Fruit fly (Drosophila melanogaster) whole organism, embryonic: ENCODE measurements around the gene RpS12.

Experiments
- Atf3 ChIP-seq: fragments of 200-800 bp; sonication (Bioruptor generic); optimal IDR thresholded peaks from 3 replicates; lab custom pipeline; 2016; ENCODE audit warnings: missing biosample characterization, missing genetic modification characterization
- Awh ChIP-seq: fragments of 200-800 bp; sonication (Bioruptor generic); IDR thresholded peaks from 2 replicates; pipeline ENCODE4, ENCODE4 v1.3.6; 2022; ENCODE audit warnings: missing biosample characterization, missing genetic modification characterization
- B-H1 ChIP-seq: fragments of 200-800 bp; sonication (Bioruptor generic); IDR thresholded peaks from 3 replicates; pipeline ENCODE4 v1.3.6; 2022; ENCODE audit warnings: missing biosample characterization, missing genetic modification characterization
- BEAF-32 ChIP-seq: fragments of 200-800 bp; sonication (Bioruptor generic); optimal IDR thresholded peaks from 3 replicates; lab custom pipeline; 2017; ENCODE audit warnings: missing biosample characterization, missing genetic modification characterization, mild to moderate bottlenecking, moderate library complexity, missing genetic modification reagents
- Bteb2 ChIP-seq: fragments of 200-800 bp; sonication (Bioruptor generic); optimal IDR thresholded peaks from 2 replicates; lab custom pipeline; 2016; ENCODE audit warnings: missing biosample characterization, missing genetic modification characterization
- CG1024 ChIP-seq: fragments of 200-800 bp; sonication (Bioruptor generic); IDR thresholded peaks from 2 replicates; pipeline ENCODE4 v1.3.6; 2022; ENCODE audit warnings: missing biosample characterization, missing genetic modification characterization
- CG12071 ChIP-seq: fragments of 200-800 bp; sonication (Bioruptor generic); optimal IDR thresholded peaks from 3 replicates; lab custom pipeline; 2018; ENCODE audit warnings: missing biosample characterization, mild to moderate bottlenecking, missing genetic modification characterization
- CG12391 ChIP-seq: fragments of 200-800 bp; sonication (Bioruptor generic); optimal IDR thresholded peaks from 3 replicates; lab custom pipeline; 2018; ENCODE audit warnings: missing biosample characterization, mild to moderate bottlenecking, missing genetic modification characterization, moderate library complexity
- CG13424 ChIP-seq: fragments of 200-800 bp; sonication (Bioruptor generic); optimal IDR thresholded peaks from 2 replicates; lab custom pipeline; 2019; ENCODE audit warnings: missing biosample characterization, mild to moderate bottlenecking, missing genetic modification characterization, moderate library complexity
- CG15514 ChIP-seq: fragments of 200-800 bp; sonication (Bioruptor generic); optimal IDR thresholded peaks from 3 replicates; lab custom pipeline; 2017; ENCODE audit warnings: missing biosample characterization, missing genetic modification characterization, mild to moderate bottlenecking, moderate library complexity, missing genetic modification reagents
- CG15696 ChIP-seq: fragments of 200-800 bp; sonication (Bioruptor generic); optimal IDR thresholded peaks from 2 replicates; lab custom pipeline; 2019; ENCODE audit warnings: missing biosample characterization, mild to moderate bottlenecking, missing genetic modification characterization, moderate library complexity
- CG16863 ChIP-seq: fragments of 200-800 bp; sonication (Bioruptor generic); optimal IDR thresholded peaks from 3 replicates; lab custom pipeline; 2016; ENCODE audit warnings: missing biosample characterization, missing genetic modification characterization
- CG1832 ChIP-seq: fragments of 200-800 bp; sonication (Bioruptor generic); optimal IDR thresholded peaks from 2 replicates; lab custom pipeline; 2017; ENCODE audit warnings: missing biosample characterization, mild to moderate bottlenecking, missing genetic modification characterization, inconsistent platforms
- CG3995 ChIP-seq: fragments of 200-800 bp; sonication (Bioruptor generic); optimal IDR thresholded peaks from 3 replicates; lab custom pipeline; 2016; ENCODE audit warnings: missing biosample characterization, missing genetic modification characterization
- CG4328 ChIP-seq: fragments of 200-800 bp; sonication (Bioruptor generic); optimal IDR thresholded peaks from 3 replicates; lab custom pipeline; 2017; ENCODE audit warnings: missing biosample characterization, missing genetic modification reagents, missing genetic modification characterization
- CG4854 ChIP-seq: fragments of 200-800 bp; sonication (Bioruptor generic); optimal IDR thresholded peaks from 2 replicates; lab custom pipeline; 2016; ENCODE audit warnings: missing biosample characterization, missing genetic modification characterization, inconsistent platforms
- CG6689 ChIP-seq: fragments of 200-800 bp; sonication (Bioruptor generic); IDR thresholded peaks from 2 replicates; pipeline ENCODE4 v1.3.6; 2022; ENCODE audit warnings: missing biosample characterization, missing genetic modification characterization
- CG6854 ChIP-seq: fragments of 200-800 bp; sonication (Bioruptor generic); optimal IDR thresholded peaks from 3 replicates; lab custom pipeline; 2017; ENCODE audit warnings: missing biosample characterization, mild to moderate bottlenecking, missing genetic modification characterization
- CG7786 ChIP-seq: fragments of 200-800 bp; sonication (Bioruptor generic); optimal IDR thresholded peaks from 2 replicates; lab custom pipeline; 2016; ENCODE audit warnings: missing biosample characterization, missing genetic modification characterization
- CG7839 ChIP-seq: fragments of 200-800 bp; sonication (Bioruptor generic); optimal IDR thresholded peaks from 3 replicates; lab custom pipeline; 2018; ENCODE audit warnings: missing biosample characterization, mild to moderate bottlenecking, missing genetic modification characterization, moderate library complexity
- CG9437 ChIP-seq: fragments of 200-800 bp; sonication (Bioruptor generic); optimal IDR thresholded peaks from 2 replicates; lab custom pipeline; 2018; ENCODE audit warnings: missing biosample characterization, mild to moderate bottlenecking, missing genetic modification characterization
- CG9817 ChIP-seq: fragments of 200-800 bp; sonication (Bioruptor generic); optimal IDR thresholded peaks from 2 replicates; lab custom pipeline; 2018; ENCODE audit warnings: missing biosample characterization, mild to moderate bottlenecking, missing genetic modification characterization, moderate library complexity
- Deaf1 ChIP-seq: fragments of 200-800 bp; optimal IDR thresholded peaks from 3 replicates; lab custom pipeline; 2019; ENCODE audit warnings: missing biosample characterization, mild to moderate bottlenecking, missing genetic modification characterization, moderate library complexity
- Ets65A ChIP-seq: fragments of 200-800 bp; sonication (Bioruptor generic); peaks from one replicate; lab custom pipeline; 2016; ENCODE audit warnings: missing biosample characterization, missing genetic modification characterization
- GATAe ChIP-seq: fragments of 200-800 bp; sonication (Bioruptor generic); conservative IDR thresholded peaks from 2 replicates; pipeline ENCODE4 v1.3.6; 2022; ENCODE audit warnings: missing biosample characterization, missing genetic modification characterization
- Hr78 ChIP-seq, 2 experiments: fragments of 200-800 bp in 1 of 2; fragments of >200 bp in 1 of 2; sonication (Bioruptor generic) in 1 of 2; optimal IDR thresholded peaks; 2 replicates each; lab custom pipeline; 2017 to 2019; ENCODE audit warnings: missing biosample characterization in 2 of 2, missing genetic modification characterization in 2 of 2, mild to moderate bottlenecking in 1 of 2, moderate library complexity in 1 of 2
- NfI ChIP-seq: fragments of 200-800 bp; sonication (Bioruptor generic); optimal IDR thresholded peaks from 3 replicates; lab custom pipeline; 2018; ENCODE audit warnings: missing biosample characterization, mild to moderate bottlenecking, missing genetic modification characterization, moderate library complexity
- Optix ChIP-seq: fragments of 200-800 bp; sonication (Bioruptor generic); IDR thresholded peaks from 3 replicates; pipeline ENCODE4 v1.3.6; 2022; ENCODE audit warnings: missing biosample characterization, missing genetic modification characterization
- Sox100B ChIP-seq: fragments of 200-800 bp; sonication (Bioruptor generic); optimal IDR thresholded peaks from 3 replicates; lab custom pipeline; 2018; ENCODE audit warnings: missing biosample characterization, mild to moderate bottlenecking, missing genetic modification characterization
- Stat92E ChIP-seq, 3 experiments: fragments of >200 bp in 2 of 3; fragments of 200-800 bp in 1 of 3; sonication (Bioruptor generic) in 1 of 3; optimal IDR thresholded peaks; 2 replicates each; lab custom pipeline; 2017 to 2019; ENCODE audit warnings: missing biosample characterization in 3 of 3, missing genetic modification characterization in 3 of 3, mild to moderate bottlenecking in 1 of 3, moderate library complexity in 1 of 3
- Tbp ChIP-seq: fragments of >200 bp; optimal IDR thresholded peaks from 2 replicates; lab custom pipeline; 2018; ENCODE audit warnings: missing biosample characterization, missing genetic modification characterization
- abd-A ChIP-seq: fragments of 200-800 bp; sonication (Bioruptor generic); optimal IDR thresholded peaks from 3 replicates; lab custom pipeline; 2019; ENCODE audit warnings: missing biosample characterization, mild to moderate bottlenecking, missing genetic modification characterization, moderate library complexity
- ash1 ChIP-seq: fragments of 200-800 bp; sonication (Bioruptor generic); optimal IDR thresholded peaks from 2 replicates; lab custom pipeline; 2018; ENCODE audit warnings: missing biosample characterization, mild to moderate bottlenecking, missing genetic modification characterization
- dpn ChIP-seq, 2 experiments: fragments of 200-800 bp; sonication (Bioruptor generic); optimal IDR thresholded peaks; 3 replicates each; lab custom pipeline; 2016; ENCODE audit warnings: missing biosample characterization in 2 of 2, missing genetic modification characterization in 2 of 2
- ems ChIP-seq: fragments of 200-800 bp; sonication (Bioruptor generic); optimal IDR thresholded peaks from 3 replicates; lab custom pipeline; 2016; ENCODE audit warnings: missing biosample characterization, missing genetic modification characterization
- eve ChIP-seq, 2 experiments: fragments of >200 bp; optimal IDR thresholded peaks; 2 replicates each; lab custom pipeline; 2017; ENCODE audit warnings: missing biosample characterization in 2 of 2, missing genetic modification characterization in 2 of 2
- gem ChIP-seq: fragments of 200-800 bp; sonication (Bioruptor generic); optimal IDR thresholded peaks from 2 replicates; lab custom pipeline; 2019; ENCODE audit warnings: missing biosample characterization, mild to moderate bottlenecking, missing genetic modification characterization, moderate library complexity
- ind ChIP-seq: fragments of 200-800 bp; sonication (Bioruptor generic); optimal IDR thresholded peaks from 3 replicates; lab custom pipeline; 2016; ENCODE audit warnings: missing biosample characterization, missing genetic modification characterization
- knrl ChIP-seq: fragments of 200-800 bp; sonication (Bioruptor generic); IDR thresholded peaks from 3 replicates; pipeline ENCODE4 v1.3.6; 2022; ENCODE audit warnings: missing biosample characterization, missing genetic modification characterization; ENCODE audit not compliant: partially characterized antibody
- lmd ChIP-seq: fragments of 200-800 bp; sonication (Bioruptor generic); IDR thresholded peaks from 2 replicates; pipeline ENCODE4 v1.3.6; 2022; ENCODE audit warnings: missing biosample characterization, missing genetic modification characterization
- mam ChIP-seq: fragments of 200-800 bp; sonication (Bioruptor generic); optimal IDR thresholded peaks from 3 replicates; lab custom pipeline; 2016; ENCODE audit warnings: missing biosample characterization, missing genetic modification characterization
- nmo ChIP-seq: fragments of 200-800 bp; sonication (Bioruptor generic); optimal IDR thresholded peaks from 2 replicates; lab custom pipeline; 2018; ENCODE audit warnings: missing biosample characterization, mild to moderate bottlenecking, missing genetic modification characterization, moderate library complexity
- nom ChIP-seq: fragments of 200-800 bp; sonication (Bioruptor generic); optimal IDR thresholded peaks from 2 replicates; lab custom pipeline; 2017; ENCODE audit warnings: missing biosample characterization, missing genetic modification characterization, mild to moderate bottlenecking, moderate library complexity, missing genetic modification reagents
- onecut ChIP-seq: fragments of 200-800 bp; sonication (Bioruptor generic); IDR thresholded peaks from 2 replicates; pipeline ENCODE4 v1.3.6; 2022; ENCODE audit warnings: missing biosample characterization, missing genetic modification characterization
- otp ChIP-seq: fragments of 200-800 bp; sonication (Bioruptor generic); IDR thresholded peaks from 3 replicates; pipeline ENCODE4, ENCODE4 v1.3.6; 2022; ENCODE audit warnings: missing biosample characterization, missing genetic modification characterization
- peb ChIP-seq: fragments of 200-800 bp; sonication (Bioruptor generic); IDR thresholded peaks from 2 replicates; pipeline ENCODE4 v1.3.6; 2022; ENCODE audit warnings: missing biosample characterization, missing genetic modification characterization
- phol ChIP-seq: fragments of 200-800 bp; sonication (Bioruptor generic); optimal IDR thresholded peaks from 3 replicates; lab custom pipeline; 2018; ENCODE audit warnings: missing biosample characterization, mild to moderate bottlenecking, missing genetic modification characterization, moderate library complexity
- salm ChIP-seq: fragments of 200-800 bp; sonication (Bioruptor generic); optimal IDR thresholded peaks from 2 replicates; lab custom pipeline; 2018; ENCODE audit warnings: missing biosample characterization, mild to moderate bottlenecking, missing genetic modification characterization
- tna ChIP-seq: fragments of 200-800 bp; sonication (Bioruptor generic); IDR thresholded peaks from 2 replicates; pipeline ENCODE4 v1.3.6; 2022; ENCODE audit warnings: missing biosample characterization, missing genetic modification characterization; ENCODE audit not compliant: partially characterized antibody
- trem ChIP-seq: fragments of 200-800 bp; optimal IDR thresholded peaks from 3 replicates; lab custom pipeline; 2019; ENCODE audit warnings: missing biosample characterization, mild to moderate bottlenecking, missing genetic modification characterization, moderate library complexity
- yki ChIP-seq: fragments of >200 bp; optimal IDR thresholded peaks from 3 replicates; lab custom pipeline; 2018

The RpS12 gene

DNA sequence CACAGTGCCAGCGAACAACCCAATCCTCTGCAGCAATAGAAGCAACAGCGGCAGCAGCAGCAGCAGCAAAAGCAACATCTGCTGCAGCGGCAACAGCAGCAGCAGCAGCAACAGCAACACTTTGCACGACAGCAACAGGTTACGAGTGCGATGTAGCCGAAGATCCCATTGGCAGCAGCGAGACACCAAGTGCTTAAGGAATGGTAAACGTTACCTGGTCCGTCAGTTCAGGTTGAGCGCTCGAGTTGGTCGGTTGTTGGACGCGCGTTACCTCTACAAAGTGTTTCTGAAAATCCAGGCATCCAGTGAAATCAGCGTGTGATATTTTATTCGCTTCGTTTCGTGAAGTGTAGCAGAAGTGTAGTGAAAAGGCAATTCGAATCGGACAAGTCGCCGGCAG lies 5.6 kb downstream of the RpS12 start, which contains the start of gene CG17672 (continued):
- TF ChIP-seq Sox100B (no peak), tna (GFP tag; lab: Robert Waterston, UW) (no peak; the same call in 1 of the 2 replicates), ind (GFP tag; lab: Kevin White, UChicago) (no peak), CG1832 (GFP tag; lab: Kevin White, UChicago) (no peak), CG7839 (no peak), phol (tag; lab: Kevin White, UChicago) (no peak), yki (lab: Kevin White, UChicago) (no peak), CG3995 (GFP tag; lab: Kevin White, UChicago) (peak; percentile 32), eve (GFP tag; optimal IDR thresholded peaks at IDR 0.05; lab: Kevin White, UChicago) (no peak), CG9437 (GFP tag; lab: Kevin White, UChicago) (no peak), Deaf1 (peak; percentile 93), Ets65A (GFP tag; lab: Kevin White, UChicago) (no peak), onecut (no peak), CG16863 (no peak), Tbp (GFP tag; lab: Kevin White, UChicago) (no peak), nom (GFP tag; lab: Kevin White, UChicago) (peak; percentile 39), peb (no peak), B-H1 (GFP tag; lab: Robert Waterston, UW) (no peak), CG4854 (GFP tag; lab: Kevin White, UChicago) (no peak), Bteb2 (GFP tag; lab: Kevin White, UChicago) (no peak), CG7786 (no peak), knrl (GFP tag; lab: Robert Waterston, UW) (peak; percentile 22; the same call in 1 of the 3 replicates), otp (GFP tag; lab: Robert Waterston, UW) (no peak), CG4328 (GFP tag; lab: Kevin White, UChicago) (no peak), Optix (no peak), Stat92E (GFP tag; optimal IDR thresholded peaks at IDR 0.05; lab: Kevin White, UChicago) (no peak), mam (no peak), gem (tag; lab: Kevin White, UChicago) (no peak), CG15514 (no peak), CG1024 (no peak), CG12071 (GFP tag; lab: Kevin White, UChicago) (no peak), CG6689 (GFP tag; lab: Robert Waterston, UW) (no peak), Hr78 (GFP tag; optimal IDR thresholded peaks at IDR 0.05; lab: Kevin White, UChicago) (no peak), GATAe (GFP tag; lab: Robert Waterston, UW) (no peak)

dm6 chr3L:13030055-13030634 lies 7.0 kb downstream of the RpS12 start:
- no peak for TF ChIP-seq CG6854 (GFP tag; lab: Kevin White, UChicago)
- TF ChIP-seq Stat92E (GFP tag; optimal IDR thresholded peaks at IDR 0.05; lab: Kevin White, UChicago), result no peak
- TF ChIP-seq dpn (GFP tag; optimal IDR thresholded peaks at IDR 0.05; lab: Kevin White, UChicago), result peak in 1 of 2 experiments; percentile 2
- TF ChIP-seq phol (tag; lab: Kevin White, UChicago), result peak; percentile 10
- TF ChIP-seq nmo (GFP tag; lab: Kevin White, UChicago), result peak; percentile 15
- peak; percentile 20 for TF ChIP-seq CG12391
- TF ChIP-seq BEAF-32 (GFP tag; lab: Kevin White, UChicago), result no peak
- TF ChIP-seq ems (GFP tag; lab: Kevin White, UChicago), result no peak
- TF ChIP-seq NfI (GFP tag; lab: Kevin White, UChicago), result peak; percentile 7
- TF ChIP-seq abd-A (tag; lab: Kevin White, UChicago), result peak; percentile 37
- no peak for TF ChIP-seq Awh (GFP tag; lab: Robert Waterston, UW)
- TF ChIP-seq ash1, result no peak
- TF ChIP-seq trem, result no peak
- TF ChIP-seq CG13424 (tag; lab: Kevin White, UChicago), result peak; percentile 30
- TF ChIP-seq CG9817 (tag; lab: Kevin White, UChicago), result peak; percentile 7
- no peak for TF ChIP-seq salm
- no peak for TF ChIP-seq Atf3
- peak; percentile 49 for TF ChIP-seq CG7839
- TF ChIP-seq CG15696, result no peak
- TF ChIP-seq lmd (GFP tag; lab: Robert Waterston, UW), result peak; percentile 31; the same call in 1 of the 2 replicates
